Fruit fly (Drosophila melanogaster) Kc167 (cell line): Measurements from ENCODE around the gene CG13884.

Experiments
- Myc ChIP-seq: fragments of >200 bp; optimal IDR thresholded peaks from 2 replicates; lab custom pipeline; 2017; ENCODE audit warnings: missing external identifiers
- Sin3A ChIP-seq: fragments of >200 bp; optimal IDR thresholded peaks from 2 replicates; lab custom pipeline; 2018; ENCODE audit warnings: missing external identifiers
- h ChIP-seq: fragments of >200 bp; optimal IDR thresholded peaks from 3 replicates; lab custom pipeline; 2018; ENCODE audit warnings: missing external identifiers
- insv ChIP-seq: fragments of >200 bp; optimal IDR thresholded peaks from 3 replicates; lab custom pipeline; 2018; ENCODE audit warnings: missing external identifiers
- psq ChIP-seq: fragments of >200 bp; optimal IDR thresholded peaks from 2 replicates; lab custom pipeline; 2017; ENCODE audit warnings: missing external identifiers
- ttk ChIP-seq: sonication (Bioruptor generic); optimal IDR thresholded peaks from 2 replicates; lab custom pipeline; 2017; ENCODE audit warnings: missing external identifiers

Gene CG13884

DNA sequence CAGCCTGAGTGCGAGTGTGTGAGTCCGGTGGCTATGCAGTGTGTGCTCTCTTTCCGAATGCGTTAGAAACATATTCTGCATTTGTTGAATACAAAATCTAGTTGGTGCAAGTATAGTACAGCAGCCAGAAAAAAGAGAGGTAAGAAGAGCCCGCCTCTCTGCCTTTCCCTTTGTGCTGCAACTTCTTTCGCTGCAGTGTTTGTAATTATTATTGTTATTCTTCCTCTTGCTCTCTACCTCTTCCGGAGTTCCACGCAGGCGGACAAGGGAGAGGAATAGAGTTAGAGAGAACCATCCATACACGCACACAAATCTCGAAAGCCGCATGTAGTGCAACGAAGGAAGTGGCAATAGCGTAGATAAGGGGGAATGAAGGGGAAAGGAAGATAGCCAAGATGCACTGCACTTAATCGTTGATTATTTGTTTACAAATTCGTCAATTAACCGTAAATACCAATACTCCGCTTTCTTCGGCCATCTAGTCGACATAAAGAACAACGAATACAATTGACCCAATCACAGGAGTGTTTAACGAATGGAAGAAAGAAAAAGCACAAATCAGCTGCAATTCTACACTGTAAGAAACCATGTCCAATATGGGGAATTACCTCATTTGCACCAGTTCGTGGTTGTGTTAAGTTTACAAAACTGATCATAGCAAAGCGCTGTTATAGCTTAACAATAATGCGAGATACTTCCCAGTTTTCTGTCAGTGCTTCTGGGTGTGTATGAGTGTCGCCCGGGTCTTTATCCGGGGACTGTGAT is 18.4 kb downstream of the CG13884 start:
- no peak for TF ChIP-seq h (lab: Kevin White, UChicago)
- no peak for TF ChIP-seq Sin3A
- TF ChIP-seq ttk (lab: Kevin White, UChicago), result no peak
- TF ChIP-seq insv (lab: Kevin White, UChicago), result no peak
- TF ChIP-seq psq, result no peak
- TF ChIP-seq Myc (lab: Kevin White, UChicago), result no peak

DNA sequence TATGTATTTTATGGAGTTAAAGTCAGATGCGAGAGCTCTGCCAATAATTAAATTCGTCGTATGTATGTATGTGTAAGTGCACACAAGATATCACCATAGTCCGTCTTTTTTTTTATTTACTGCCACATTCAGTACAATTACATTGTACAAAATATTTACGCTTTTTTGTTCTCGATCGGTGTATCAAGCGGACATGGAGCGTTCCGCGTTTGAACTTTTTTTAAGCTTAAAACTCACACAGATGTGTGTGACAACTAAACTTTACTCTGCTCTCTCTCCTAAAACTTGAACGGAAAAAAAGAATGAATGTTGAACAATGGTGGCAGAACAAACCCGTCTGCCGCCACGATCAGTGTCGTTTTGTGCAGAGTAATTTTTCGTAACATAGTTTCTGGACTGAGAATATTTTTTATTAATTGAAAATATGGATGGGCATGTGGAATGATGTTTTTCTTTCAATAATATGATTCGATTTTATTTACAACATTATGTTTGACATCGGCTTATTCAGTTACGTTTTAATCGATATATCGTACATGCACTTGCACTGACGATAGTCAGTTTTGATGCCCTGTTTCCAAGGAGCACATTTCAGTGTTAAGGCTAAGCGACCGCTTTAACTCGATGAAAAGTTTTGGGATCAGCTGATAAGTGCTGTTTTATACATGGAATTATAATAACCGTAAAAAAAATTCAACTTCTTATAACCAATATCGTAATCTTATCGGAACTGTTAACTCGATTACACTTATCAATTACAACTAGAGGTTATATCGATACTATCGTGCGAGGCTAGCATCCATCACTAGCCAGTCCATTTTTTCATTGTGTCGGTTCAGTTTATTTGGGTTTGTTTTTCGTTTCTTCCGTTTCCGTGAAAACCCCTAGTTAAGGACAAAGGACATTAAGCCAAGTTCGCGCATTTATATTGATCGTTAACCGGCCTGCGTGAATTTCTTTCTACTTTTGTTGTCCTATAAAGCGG is 19.3 kb downstream of the CG13884 start, which contains the start of gene mth:
Gene mth, minus strand, starts transcription at position 302 of the 985 bp plus-strand sequence.
- TF ChIP-seq insv (lab: Kevin White, UChicago) (no peak), h (lab: Kevin White, UChicago) (no peak), Sin3A (no peak)

DNA sequence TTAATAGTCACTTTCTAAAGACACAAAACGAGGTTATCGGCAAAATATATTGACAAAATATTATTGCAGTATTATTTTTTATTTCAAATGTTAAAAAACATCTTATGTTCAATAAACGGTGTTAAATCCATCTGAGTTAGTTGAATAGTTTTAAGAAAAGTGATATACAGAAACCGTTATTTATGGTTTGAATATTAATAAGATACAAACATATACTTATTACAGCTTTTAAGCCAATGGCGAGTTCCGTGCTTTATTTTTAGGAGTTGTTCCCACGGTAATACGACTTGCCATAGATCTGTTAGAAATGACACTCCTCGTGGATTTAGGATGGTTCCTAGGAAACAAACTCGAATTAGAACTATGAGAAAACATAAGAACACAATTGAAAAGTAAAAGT is 22.9 kb downstream of the CG13884 start:
- no peak for TF ChIP-seq Sin3A
- TF ChIP-seq insv (lab: Kevin White, UChicago), result no peak
- no peak for TF ChIP-seq ttk (lab: Kevin White, UChicago)
- no peak for TF ChIP-seq h (lab: Kevin White, UChicago)
- no peak for TF ChIP-seq Myc (lab: Kevin White, UChicago)
- TF ChIP-seq psq, result no peak

DNA sequence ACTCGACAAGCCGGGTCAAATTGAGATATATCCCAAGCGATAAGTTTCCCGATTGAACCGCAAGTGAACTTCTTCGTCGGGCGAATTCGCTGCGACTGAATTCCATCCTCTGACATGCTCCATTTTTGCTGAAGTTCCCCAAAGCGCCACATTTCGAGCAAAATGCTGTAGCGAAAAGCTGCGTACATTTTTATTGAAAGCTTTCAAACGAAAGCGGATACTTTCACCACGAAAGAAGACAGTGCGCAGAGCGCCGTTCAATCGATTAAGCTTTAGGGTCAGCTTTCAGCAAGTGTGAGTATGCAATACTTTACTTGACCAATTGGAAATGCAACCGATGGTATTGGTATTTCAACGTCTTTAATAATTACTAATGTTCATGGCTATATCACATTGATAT is 23.4 kb downstream of the CG13884 start, which contains the start of gene mthl10:
Gene mthl10, minus strand, starts transcription at position 77 of the 400 bp plus-strand sequence.
- no peak for TF ChIP-seq Myc (lab: Kevin White, UChicago)
- TF ChIP-seq Sin3A, result no peak
- no peak for TF ChIP-seq insv (lab: Kevin White, UChicago)
- TF ChIP-seq ttk (lab: Kevin White, UChicago), result no peak
- no peak for TF ChIP-seq psq
- no peak for TF ChIP-seq h (lab: Kevin White, UChicago)

DNA sequence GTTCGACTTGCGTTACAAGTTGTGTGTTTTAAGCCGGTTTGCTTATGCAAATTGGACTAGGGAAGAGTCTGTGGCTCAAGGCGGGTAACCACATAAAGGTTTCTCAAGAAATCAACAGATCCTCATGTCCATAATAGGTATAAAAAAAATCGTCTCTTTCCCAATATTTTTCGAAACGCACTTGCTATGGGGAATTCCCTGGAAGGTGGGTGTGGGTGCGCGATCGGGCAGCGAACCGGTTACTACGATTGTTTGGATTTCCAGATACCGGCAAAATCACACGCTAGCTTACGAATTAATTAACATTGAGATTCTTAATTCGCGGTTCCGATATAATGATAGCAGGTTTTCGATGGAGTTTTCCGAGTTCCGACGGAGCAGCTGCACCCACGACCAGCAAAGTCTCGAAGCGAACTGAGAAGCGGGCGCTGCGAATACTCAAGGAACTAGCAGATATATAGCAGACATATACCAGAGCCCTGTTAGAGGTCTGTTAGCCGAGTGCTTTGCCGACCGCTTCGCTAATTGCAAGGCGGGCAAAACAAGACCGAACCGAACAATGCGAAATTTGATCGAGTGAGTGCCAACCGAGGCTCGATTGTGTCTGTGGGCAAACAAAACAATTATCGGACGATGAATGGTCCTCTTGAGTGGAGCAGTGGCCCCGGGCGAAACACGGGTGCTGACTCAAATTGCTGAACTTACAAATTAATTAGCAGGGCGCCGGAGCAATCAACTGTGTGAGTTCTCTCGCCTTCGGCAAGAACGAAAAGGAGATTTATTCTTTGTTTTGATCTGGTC is 25.0 kb downstream of the CG13884 start:
- TF ChIP-seq ttk (lab: Kevin White, UChicago) (no peak), psq (no peak), Sin3A (no peak), Myc (lab: Kevin White, UChicago) (no peak), h (lab: Kevin White, UChicago) (no peak), insv (lab: Kevin White, UChicago) (no peak)

DNA sequence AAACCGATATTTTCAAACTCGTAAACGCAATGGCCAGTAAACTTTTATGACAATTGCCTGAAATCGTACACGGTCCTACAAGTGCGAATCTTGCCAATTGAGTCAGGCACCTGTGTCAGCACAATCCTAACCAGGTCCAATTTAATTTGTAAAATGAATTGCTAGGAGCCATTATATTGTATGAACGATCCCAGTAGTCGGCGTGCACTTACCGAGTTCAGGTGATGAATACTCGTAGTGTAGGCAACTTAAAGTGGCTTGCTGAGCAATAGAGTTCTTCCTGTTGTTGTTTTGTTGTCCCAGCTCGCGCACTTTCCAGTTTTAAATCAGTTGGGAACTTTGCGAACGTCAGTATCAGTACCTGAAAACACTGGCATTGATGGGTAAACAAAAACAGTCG is 25.7 kb downstream of the CG13884 start:
- no peak for TF ChIP-seq Sin3A
- no peak for TF ChIP-seq insv (lab: Kevin White, UChicago)
- TF ChIP-seq ttk (lab: Kevin White, UChicago), result no peak
- no peak for TF ChIP-seq Myc (lab: Kevin White, UChicago)
- TF ChIP-seq h (lab: Kevin White, UChicago), result no peak
- no peak for TF ChIP-seq psq

DNA sequence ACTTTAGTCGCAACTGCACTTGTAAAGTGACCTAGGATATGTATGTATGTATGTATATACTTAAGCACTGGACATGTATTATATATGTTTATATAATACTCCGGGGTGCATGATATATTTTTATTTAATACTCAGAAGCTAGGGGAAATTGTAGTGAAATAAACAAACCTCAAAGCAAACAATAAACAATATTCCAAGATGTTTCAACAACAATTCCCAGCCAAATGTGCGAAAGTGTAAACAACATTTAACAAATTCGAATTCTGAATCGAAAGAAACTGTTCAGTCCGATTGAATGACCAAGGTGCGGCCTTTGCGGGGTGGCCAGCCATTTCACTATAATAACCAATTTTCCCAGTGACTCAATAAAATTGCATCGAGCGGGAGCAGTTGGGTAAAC is 26.1 kb downstream of the CG13884 start:
- no peak for TF ChIP-seq h (lab: Kevin White, UChicago)
- no peak for TF ChIP-seq Myc (lab: Kevin White, UChicago)
- no peak for TF ChIP-seq ttk (lab: Kevin White, UChicago)

DNA sequence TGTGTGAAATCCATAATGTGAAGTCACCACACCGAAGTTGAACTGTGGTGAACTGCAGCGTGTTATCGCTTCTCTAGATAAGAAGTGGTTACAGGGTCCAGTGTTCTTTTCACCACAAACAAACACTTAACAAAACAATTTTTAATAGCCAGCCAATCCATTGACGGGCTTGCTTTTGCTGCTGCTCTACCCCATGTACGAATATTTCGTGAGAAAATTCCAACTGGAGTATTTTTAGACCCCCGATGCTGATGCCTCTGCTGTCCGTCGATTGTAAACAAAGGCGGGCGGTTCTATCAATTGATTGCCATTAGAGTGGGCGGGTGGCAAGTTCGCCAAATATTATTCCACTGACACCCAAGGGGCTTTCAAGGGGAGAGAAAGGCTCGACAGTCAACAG is 27.2 kb downstream of the CG13884 start:
- TF ChIP-seq Myc (lab: Kevin White, UChicago) (no peak), ttk (lab: Kevin White, UChicago) (no peak), insv (lab: Kevin White, UChicago) (no peak), psq (no peak), Sin3A (no peak), h (lab: Kevin White, UChicago) (no peak)

DNA sequence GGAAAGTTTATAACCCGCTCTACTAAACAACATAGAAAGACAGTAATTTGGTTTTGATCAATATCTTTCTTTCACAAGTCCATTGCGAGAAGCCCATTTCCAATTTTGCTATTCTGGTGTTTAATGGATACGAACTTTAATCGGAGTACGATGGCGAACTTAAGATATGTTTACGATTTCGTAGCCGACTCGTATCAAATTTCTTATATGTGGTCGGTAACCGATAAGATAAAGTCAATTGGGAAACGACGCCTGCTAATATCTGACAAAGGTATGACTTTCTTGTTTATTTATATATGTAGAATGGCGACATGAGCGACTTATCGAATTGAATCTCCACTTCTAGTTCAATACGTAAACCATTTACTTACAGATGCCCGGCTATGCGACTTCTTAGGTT is 28.1 kb downstream of the CG13884 start:
- TF ChIP-seq h (lab: Kevin White, UChicago) (no peak), insv (lab: Kevin White, UChicago) (no peak), Myc (lab: Kevin White, UChicago) (no peak), ttk (lab: Kevin White, UChicago) (no peak), Sin3A (no peak), psq (no peak)

DNA sequence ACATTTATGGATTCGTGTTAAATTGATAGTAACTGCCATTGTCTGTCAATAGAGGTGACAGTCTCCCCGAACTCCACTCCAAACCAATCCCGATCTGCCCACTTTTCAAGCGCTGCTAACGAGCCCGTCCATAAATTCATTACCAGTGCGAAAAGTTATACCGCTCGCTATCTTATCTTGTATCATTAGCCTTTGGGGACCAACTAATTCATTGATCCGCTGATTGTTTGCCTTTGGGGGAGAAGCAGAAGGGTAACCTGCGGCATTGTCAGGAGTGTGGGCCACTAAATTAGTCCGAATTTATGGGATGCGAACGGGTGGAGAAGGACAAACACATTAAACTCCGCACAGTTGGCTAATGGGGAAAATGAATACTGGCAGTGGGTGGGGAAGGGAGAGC is 29.1 kb downstream of the CG13884 start:
- no peak for TF ChIP-seq psq
- no peak for TF ChIP-seq h (lab: Kevin White, UChicago)
- no peak for TF ChIP-seq Sin3A
- TF ChIP-seq ttk (lab: Kevin White, UChicago), result no peak
- TF ChIP-seq insv (lab: Kevin White, UChicago), result no peak
- TF ChIP-seq Myc (lab: Kevin White, UChicago), result no peak
